Fruit fly (Drosophila melanogaster): ENCODE data around the gene Nelf-A.
A peak's percentile ranks its signal among the peaks of the same experiment; 100 is the strongest.

Gene Nelf-A

dm6 chr3R:21203660-21204499 is 19.6 kb upstream of the Nelf-A start (continued):
- TF ChIP-seq dysf (GFP tag; IDR thresholded peaks at IDR 0.05) (no peak), Dek (tag; optimal IDR thresholded peaks at IDR 0.05) (no peak), CG17568 (GFP tag; optimal IDR thresholded peaks at IDR 0.05) (peak; percentile 93), CG17361 (GFP tag; IDR thresholded peaks at IDR 0.05) (no peak), Awh (GFP tag; IDR thresholded peaks at IDR 0.05) (peak; percentile 91), gce (GFP tag; IDR thresholded peaks at IDR 0.05) (peak; percentile 91), CG17912 (GFP tag; optimal IDR thresholded peaks at IDR 0.05) (peak; percentile 97), Dref (GFP tag; IDR thresholded peaks at IDR 0.05) (no peak), klu (GFP tag; IDR thresholded peaks at IDR 0.05) (no peak), CG5245 (GFP tag; optimal IDR thresholded peaks at IDR 0.05) (no peak), CG7987 (GFP tag; optimal IDR thresholded peaks at IDR 0.05) (peak; percentile 86), CG1024 (GFP tag; IDR thresholded peaks at IDR 0.05) (peak; percentile 39; the same call in 1 of the 2 replicates), ftz-f1 (GFP tag; optimal IDR thresholded peaks at IDR 0.05) (no peak), CG3407 (GFP tag; optimal IDR thresholded peaks at IDR 0.05) (peak; percentile 84), E2f2 (GFP tag; IDR thresholded peaks at IDR 0.05) (no peak), CG2129 (GFP tag; IDR thresholded peaks at IDR 0.05; ENCODE audit: partially characterized antibody) (no peak), slp2 (GFP tag; optimal IDR thresholded peaks at IDR 0.05) (no peak), CG4730 (GFP tag; IDR thresholded peaks at IDR 0.05) (no peak), NC2α (GFP tag; optimal IDR thresholded peaks at IDR 0.05) (no peak), mam (GFP tag; optimal IDR thresholded peaks at IDR 0.05) (no peak), CG18262 (tag; optimal IDR thresholded peaks at IDR 0.05) (no peak), CG10366 (GFP tag; IDR thresholded peaks at IDR 0.05) (no peak), CG34376 (GFP tag; optimal IDR thresholded peaks at IDR 0.05) (peak; percentile 74), Mes4 (GFP tag; optimal IDR thresholded peaks at IDR 0.05) (peak; percentile 9), Nf-YB (GFP tag; optimal IDR thresholded peaks at IDR 0.05) (peak; percentile 27), Lhr (GFP tag; optimal IDR thresholded peaks at IDR 0.05) (peak; percentile 5), CG17385 (GFP tag; optimal IDR thresholded peaks at IDR 0.05) (peak; percentile 90), abd-A (tag; optimal IDR thresholded peaks at IDR 0.05) (peak; percentile 34), CG6683 (GFP tag; optimal IDR thresholded peaks at IDR 0.05) (no peak), CG15514 (GFP tag; optimal IDR thresholded peaks at IDR 0.05) (no peak), CG33213 (GFP tag; optimal IDR thresholded peaks at IDR 0.05) (no peak), CG7928 (GFP tag; optimal IDR thresholded peaks at IDR 0.05) (no peak), otp (GFP tag; IDR thresholded peaks at IDR 0.05) (peak; percentile 75; the same call in 2 of the 3 replicates), Myb (GFP tag; optimal IDR thresholded peaks at IDR 0.05) (no peak), run (tag; optimal IDR thresholded peaks at IDR 0.05) (no peak), ken (GFP tag; IDR thresholded peaks at IDR 0.05) (peak; percentile 57; the same call in 2 of the 3 replicates), ind (GFP tag; optimal IDR thresholded peaks at IDR 0.05) (no peak), CG12942 (GFP tag; optimal IDR thresholded peaks at IDR 0.05) (no peak), CG11695 (GFP tag; IDR thresholded peaks at IDR 0.05) (0 out of 3 replicates have a peak, but pooled peaks have one; percentile 48), usp (GFP tag; optimal IDR thresholded peaks at IDR 0.05) (no peak), gcm (GFP tag; optimal IDR thresholded peaks at IDR 0.05) (peak; percentile 88), CG32772 (GFP tag; IDR thresholded peaks at IDR 0.05) (no peak), CG7786 (GFP tag; optimal IDR thresholded peaks at IDR 0.05) (no peak), so (GFP tag; IDR thresholded peaks at IDR 0.05) (peak; percentile 49; the same call in 2 of the 3 replicates), org-1 (GFP tag; optimal IDR thresholded peaks at IDR 0.05) (no peak), CG11093 (GFP tag; IDR thresholded peaks at IDR 0.05) (peak; percentile 18; the same call in 1 of the 3 replicates), CG10147 (GFP tag; optimal IDR thresholded peaks at IDR 0.05) (no peak), HHEX (GFP tag; optimal IDR thresholded peaks at IDR 0.05) (no peak), fd64A (GFP tag; optimal IDR thresholded peaks at IDR 0.05) (peak; percentile 96), esg (GFP tag; conservative IDR thresholded peaks at IDR 0.05) (no peak)
